Fruit fly (Drosophila melanogaster) whole organism, prepupa: ENCODE data around the gene CG7140.

Experiments
- CG10631 ChIP-seq: fragments of 200-800 bp; sonication (Bioruptor generic); optimal IDR thresholded peaks from 2 replicates; lab custom pipeline; 2016; ENCODE audit warnings: missing biosample characterization, missing genetic modification characterization
- CG16779 ChIP-seq: fragments of 200-800 bp; sonication (Bioruptor generic); optimal IDR thresholded peaks from 3 replicates; lab custom pipeline; 2017; ENCODE audit warnings: missing biosample characterization, mild to moderate bottlenecking, missing genetic modification characterization

DNA sequence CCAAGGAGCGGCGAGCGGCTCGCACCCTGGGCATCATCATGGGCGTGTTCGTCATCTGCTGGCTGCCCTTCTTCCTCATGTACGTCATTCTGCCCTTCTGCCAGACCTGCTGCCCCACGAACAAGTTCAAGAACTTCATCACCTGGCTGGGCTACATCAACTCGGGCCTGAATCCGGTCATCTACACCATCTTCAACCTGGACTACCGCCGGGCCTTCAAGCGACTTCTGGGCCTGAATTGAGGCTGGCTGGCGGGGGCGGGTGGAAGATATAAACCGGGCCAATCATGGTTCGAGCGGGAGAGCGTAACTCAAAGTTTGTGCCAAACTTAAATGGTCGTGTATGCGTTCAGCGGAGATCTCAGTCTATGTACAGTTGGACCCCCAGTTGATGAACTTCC is 35.7 kb upstream of the CG7140 start:
- no peak for TF ChIP-seq CG16779 (tag; lab: Kevin White, UChicago)
- TF ChIP-seq CG10631 (GFP tag; lab: Kevin White, UChicago), result no peak
